Worm (Caenorhabditis elegans): ENCODE results near the gene slc-30A9.

The slc-30A9 gene

ce11 chrIII:2698740-2699139, at the start of gene slc-30A9:
slc-30A9 (minus strand) TSS chrIII:2698817.
- TF ChIP-seq lsy-2 (tag; optimal IDR thresholded peaks at IDR 0.05) (no peak), pha-4 (tag; optimal IDR thresholded peaks at IDR 0.05) (peak; percentile 13), mep-1 (tag; optimal IDR thresholded peaks at IDR 0.05) (peak; percentile 45), nhr-76 (tag; optimal IDR thresholded peaks at IDR 0.05) (no peak), ces-1 (GFP tag; optimal IDR thresholded peaks at IDR 0.05) (peak; percentile 38), nhr-2 (tag; optimal IDR thresholded peaks at IDR 0.05) (no peak), lin-13 (tag; optimal IDR thresholded peaks at IDR 0.05) (peak; percentile 12)

- TF ChIP-seq ztf-11 (tag; optimal IDR thresholded peaks at IDR 0.05), result no peak
- no peak for TF ChIP-seq mab-5 (tag; optimal IDR thresholded peaks at IDR 0.05)
- TF ChIP-seq elt-3 (tag; optimal IDR thresholded peaks at IDR 0.05), result no peak
- TF ChIP-seq zip-8 (tag; optimal IDR thresholded peaks at IDR 0.05), result no peak
- TF ChIP-seq lin-32 (GFP tag; optimal IDR thresholded peaks at IDR 0.05), result no peak
- TF ChIP-seq elt-1 (tag; optimal IDR thresholded peaks at IDR 0.05; ENCODE audit: borderline replicate concordance, insufficient read depth), result no peak
- no peak for TF ChIP-seq ces-1 (GFP tag; optimal IDR thresholded peaks at IDR 0.05)
- TF ChIP-seq cnd-1 (tag; optimal IDR thresholded peaks at IDR 0.05), result no peak
- no peak for TF ChIP-seq blmp-1 (tag; optimal IDR thresholded peaks at IDR 0.05)
- TF ChIP-seq nhr-76 (tag; optimal IDR thresholded peaks at IDR 0.05), result no peak
- no peak for TF ChIP-seq unc-39 (tag; optimal IDR thresholded peaks at IDR 0.05)
- TF ChIP-seq drap-1 (GFP tag; optimal IDR thresholded peaks at IDR 0.05), result no peak
Observed at ce11 chrIII:2746553-2746952, 47.9 kb upstream of the slc-30A9 start, which contains the start of gene Y71H2AM.14. Y71H2AM.14 (minus strand) TSS chrIII:2746653.

- TF ChIP-seq ztf-11 (tag; optimal IDR thresholded peaks at IDR 0.05), result no peak
- no peak for TF ChIP-seq nhr-12 (tag; optimal IDR thresholded peaks at IDR 0.05)
- TF ChIP-seq zip-8 (tag; optimal IDR thresholded peaks at IDR 0.05), result no peak
- no peak for TF ChIP-seq snpc-4 (tag; optimal IDR thresholded peaks at IDR 0.05)
- TF ChIP-seq hlh-1 (tag; optimal IDR thresholded peaks at IDR 0.05), result no peak
- TF ChIP-seq mls-2 (tag; optimal IDR thresholded peaks at IDR 0.05), result no peak
- no peak for TF ChIP-seq mab-5 (tag; optimal IDR thresholded peaks at IDR 0.05)
- TF ChIP-seq nhr-76 (tag; optimal IDR thresholded peaks at IDR 0.05), result no peak
- TF ChIP-seq nhr-2 (tag; optimal IDR thresholded peaks at IDR 0.05), result no peak
- TF ChIP-seq lin-32 (GFP tag; optimal IDR thresholded peaks at IDR 0.05), result no peak
- no peak for TF ChIP-seq unc-62 (GFP tag; optimal IDR thresholded peaks at IDR 0.05)
- no peak for TF ChIP-seq elt-3 (tag; optimal IDR thresholded peaks at IDR 0.05)
Observed at ce11 chrIII:2739469-2739868, 40.9 kb upstream of the slc-30A9 start, which contains the start of gene cest-25. cest-25 (minus strand) TSS chrIII:2739531.

- TF ChIP-seq zip-8 (tag; optimal IDR thresholded peaks at IDR 0.05) (no peak), elt-3 (tag; optimal IDR thresholded peaks at IDR 0.05) (no peak), lsy-2 (tag; optimal IDR thresholded peaks at IDR 0.05) (no peak), pha-4 (tag; optimal IDR thresholded peaks at IDR 0.05) (no peak), nhr-237 (tag; optimal IDR thresholded peaks at IDR 0.05) (no peak), ceh-43 (GFP tag; optimal IDR thresholded peaks at IDR 0.05) (no peak), sem-2 (GFP tag; optimal IDR thresholded peaks at IDR 0.05) (no peak), mab-5 (tag; optimal IDR thresholded peaks at IDR 0.05) (no peak), hlh-1 (tag; optimal IDR thresholded peaks at IDR 0.05) (no peak), unc-39 (tag; optimal IDR thresholded peaks at IDR 0.05) (no peak), snpc-4 (tag; optimal IDR thresholded peaks at IDR 0.05) (no peak), lin-13 (tag; optimal IDR thresholded peaks at IDR 0.05) (no peak), tbx-8 (GFP tag; optimal IDR thresholded peaks at IDR 0.05) (no peak), unc-120 (tag; optimal IDR thresholded peaks at IDR 0.05; ENCODE audit: poor library complexity, severe bottlenecking) (no peak)
Observed at ce11 chrIII:2733606-2734183, 35.1 kb upstream of the slc-30A9 start, which contains the start of gene Y71H2AM.12. Y71H2AM.12 (minus strand) TSS chrIII:2734091.

ce11 chrIII:2725221-2726203, 26.9 kb upstream of the slc-30A9 start, which contains the start of gene cosa-1:
cosa-1 (plus strand) TSS chrIII:2726116.
- TF ChIP-seq drap-1 (GFP tag; optimal IDR thresholded peaks at IDR 0.05) (no peak), hlh-1 (tag; optimal IDR thresholded peaks at IDR 0.05) (peak; percentile 30), cnd-1 (tag; optimal IDR thresholded peaks at IDR 0.05) (no peak)

ce11 chrIII:2724992-2725220, 26.3 kb upstream of the slc-30A9 start, which contains the start of gene Y71H2AM.11:
Y71H2AM.11 (minus strand) TSS chrIII:2725092.
- no peak for TF ChIP-seq mep-1 (tag; optimal IDR thresholded peaks at IDR 0.05)
- TF ChIP-seq nhr-2 (tag; optimal IDR thresholded peaks at IDR 0.05), result no peak
- no peak for TF ChIP-seq blmp-1 (tag; optimal IDR thresholded peaks at IDR 0.05)
- no peak for TF ChIP-seq unc-120 (tag; optimal IDR thresholded peaks at IDR 0.05; ENCODE audit: poor library complexity, severe bottlenecking)
- TF ChIP-seq ztf-11 (tag; optimal IDR thresholded peaks at IDR 0.05), result no peak
- no peak for TF ChIP-seq ham-2 (GFP tag; optimal IDR thresholded peaks at IDR 0.05)
- no peak for TF ChIP-seq nhr-237 (tag; optimal IDR thresholded peaks at IDR 0.05)
- no peak for TF ChIP-seq nhr-28 (tag; optimal IDR thresholded peaks at IDR 0.05)
- TF ChIP-seq lin-32 (GFP tag; optimal IDR thresholded peaks at IDR 0.05), result no peak
- TF ChIP-seq lsy-2 (tag; optimal IDR thresholded peaks at IDR 0.05), result no peak
